Worm (Caenorhabditis elegans) whole organism, late embryonic: ENCODE measurements around the gene col-8.

Experiments
- ama-1 ChIP-seq: fragments of 150-350 bp; optimal IDR thresholded peaks from 2 replicates; lab custom pipeline; 2014
- ceh-14 ChIP-seq: sonication (generic microtip); optimal IDR thresholded peaks from 2 replicates; lab custom pipeline; 2016; ENCODE audit warnings: missing genotype, missing genetic modification characterization, missing compliant biosample characterization
- ceh-22 ChIP-seq: sonication (generic microtip); optimal IDR thresholded peaks from 2 replicates; lab custom pipeline; 2017; ENCODE audit warnings: missing biosample characterization, missing genetic modification characterization
- elt-2 ChIP-seq: sonication (generic microtip); optimal IDR thresholded peaks from 2 replicates; lab custom pipeline; 2016; ENCODE audit warnings: missing genetic modification reagents, missing genetic modification characterization, missing compliant biosample characterization
- fkh-10 ChIP-seq: fragments of 150-350 bp; optimal IDR thresholded peaks from 2 replicates; lab custom pipeline; 2014; ENCODE audit warnings: missing biosample characterization, missing genetic modification reagents, missing genetic modification characterization
- fkh-6 ChIP-seq: sonication (generic microtip); optimal IDR thresholded peaks from 2 replicates; lab custom pipeline; 2016; ENCODE audit warnings: missing genetic modification characterization, missing compliant biosample characterization
- hlh-13 ChIP-seq: fragments of 200-800 bp; sonication (Bioruptor generic); optimal IDR thresholded peaks from 2 replicates; lab custom pipeline; 2018; ENCODE audit warnings: mild to moderate bottlenecking, missing genetic modification characterization, missing compliant biosample characterization
- lin-11 ChIP-seq: fragments of 200-800 bp; sonication (Bioruptor generic); optimal IDR thresholded peaks from 2 replicates; lab custom pipeline; 2018; ENCODE audit warnings: mild to moderate bottlenecking, missing genetic modification characterization, missing compliant biosample characterization
- nfya-1 ChIP-seq: sonication (generic microtip); optimal IDR thresholded peaks from 2 replicates; lab custom pipeline; 2017; ENCODE audit warnings: missing genetic modification characterization, mild to moderate bottlenecking, missing compliant biosample characterization, antibody characterized with exemption, moderate library complexity
- nhr-11 ChIP-seq: fragments of 150-350 bp; optimal IDR thresholded peaks from 2 replicates; lab custom pipeline; 2014; ENCODE audit warnings: missing biosample characterization, missing genetic modification characterization
- nhr-232 ChIP-seq: sonication (generic microtip); optimal IDR thresholded peaks from 2 replicates; lab custom pipeline; 2016; ENCODE audit warnings: missing genetic modification characterization, missing compliant biosample characterization
- pha-4 ChIP-seq: fragments of 150-350 bp; optimal IDR thresholded peaks from 2 replicates; lab custom pipeline; 2018; ENCODE audit warnings: missing biosample characterization, missing genetic modification reagents, missing genetic modification characterization
- pqm-1 ChIP-seq: sonication (generic microtip); optimal IDR thresholded peaks from 2 replicates; lab custom pipeline; 2016; ENCODE audit warnings: missing genetic modification characterization, missing compliant biosample characterization

DNA sequence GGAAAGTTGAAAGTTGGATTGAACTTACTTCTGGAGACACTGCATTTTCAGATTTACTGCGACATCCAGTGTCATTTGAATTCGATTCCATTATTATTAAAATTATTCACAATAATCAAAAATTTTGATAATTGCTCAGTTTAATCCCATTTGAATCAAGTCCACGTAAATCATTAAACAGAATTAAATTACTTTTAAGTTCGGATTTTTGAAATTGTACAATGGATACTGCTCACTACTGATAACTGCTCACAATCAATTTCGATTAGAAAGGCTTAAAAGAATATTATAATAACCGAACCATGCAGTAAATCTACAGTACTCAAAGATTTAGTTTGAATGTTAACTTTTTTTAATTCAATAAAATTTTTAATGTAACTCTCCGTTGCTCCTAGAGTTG lies 43.8 kb upstream of the col-8 start, which contains the start of gene R01H2.4:
- no peak for TF ChIP-seq ceh-14
- TF ChIP-seq fkh-6 (tag; lab: Kevin White, UChicago): no peak
- TF ChIP-seq elt-2: no peak
- TF ChIP-seq lin-11 (tag; lab: Kevin White, UChicago): no peak
- no peak for TF ChIP-seq ceh-22 (tag; lab: Kevin White, UChicago)
- no peak for TF ChIP-seq fkh-10
- TF ChIP-seq nhr-11: no peak
- TF ChIP-seq ama-1 (lab: Kevin White, UChicago): no peak
- no peak for TF ChIP-seq hlh-13 (GFP tag; lab: Kevin White, UChicago)
- no peak for TF ChIP-seq nfya-1 (tag; lab: Kevin White, UChicago)
- TF ChIP-seq pha-4 (tag; lab: Kevin White, UChicago): no peak
- no peak for TF ChIP-seq pqm-1 (tag; lab: Kevin White, UChicago)
- no peak for TF ChIP-seq nhr-232 (tag; lab: Kevin White, UChicago)
